Worm (Caenorhabditis elegans) whole organism, mixed stage, embryonic: ENCODE measurements around the gene nog-1.

Experiments used
- blmp-1 ChIP-seq: fragments of 150-350 bp; optimal IDR thresholded peaks from 2 replicates; lab custom pipeline; 2014; ENCODE audit warnings: missing biosample characterization, missing genetic modification characterization
- ceh-43 ChIP-seq: fragments of 200-800 bp; sonication (Bioruptor generic); optimal IDR thresholded peaks from 2 replicates; lab custom pipeline; 2018; ENCODE audit warnings: mild to moderate bottlenecking, missing genetic modification characterization, moderate library complexity, missing compliant biosample characterization
- elt-1 ChIP-seq: sonication (generic microtip); optimal IDR thresholded peaks from 2 replicates; lab custom pipeline; 2017; ENCODE audit warnings: missing genetic modification characterization, mild to moderate bottlenecking, missing compliant biosample characterization, antibody characterized with exemption, moderate library complexity, borderline replicate concordance; ENCODE audit not compliant: insufficient read depth
- lin-13 ChIP-seq: fragments of 150-350 bp; optimal IDR thresholded peaks from 2 replicates; lab custom pipeline; 2014; ENCODE audit warnings: missing biosample characterization, missing genetic modification characterization
- lsy-2 ChIP-seq: fragments of 150-350 bp; optimal IDR thresholded peaks from 2 replicates; lab custom pipeline; 2014; ENCODE audit warnings: missing biosample characterization, missing genetic modification characterization
- nhr-12 ChIP-seq: fragments of 150-350 bp; optimal IDR thresholded peaks from 2 replicates; lab custom pipeline; 2014; ENCODE audit warnings: missing biosample characterization, missing genetic modification characterization
- nhr-2 ChIP-seq: fragments of 150-350 bp; optimal IDR thresholded peaks from 2 replicates; lab custom pipeline; 2014; ENCODE audit warnings: missing biosample characterization, missing genetic modification characterization
- nhr-237 ChIP-seq: fragments of 150-350 bp; optimal IDR thresholded peaks from 2 replicates; lab custom pipeline; 2014; ENCODE audit warnings: missing biosample characterization, missing genetic modification characterization
- nhr-28 ChIP-seq: fragments of 150-350 bp; optimal IDR thresholded peaks from 2 replicates; lab custom pipeline; 2014; ENCODE audit warnings: missing biosample characterization, missing genetic modification characterization
- pha-4 ChIP-seq: fragments of 150-350 bp; optimal IDR thresholded peaks from 2 replicates; lab custom pipeline; 2018; ENCODE audit warnings: missing biosample characterization, missing genetic modification reagents, missing genetic modification characterization
- snpc-4 ChIP-seq: fragments of 150-350 bp; optimal IDR thresholded peaks from 2 replicates; lab custom pipeline; 2014; ENCODE audit warnings: missing biosample characterization, missing genetic modification characterization
- tbx-8 ChIP-seq: fragments of 200-800 bp; sonication (Bioruptor generic); optimal IDR thresholded peaks from 2 replicates; lab custom pipeline; 2018; ENCODE audit warnings: mild to moderate bottlenecking, missing genetic modification characterization, moderate library complexity, missing compliant biosample characterization
- unc-62 ChIP-seq: fragments of 150-350 bp; optimal IDR thresholded peaks from 2 replicates; lab custom pipeline; 2014; ENCODE audit warnings: missing biosample characterization, missing genetic modification reagents, missing genetic modification characterization
- ztf-11 ChIP-seq: fragments of 150-350 bp; optimal IDR thresholded peaks from 2 replicates; lab custom pipeline; 2014; ENCODE audit warnings: missing biosample characterization, missing genetic modification characterization

ce11 chrIV:425995-426394, 32.3 kb downstream of the nog-1 start, which contains the start of gene garr-1:
- TF ChIP-seq blmp-1 (tag; lab: Kevin White, UChicago) (no peak), lsy-2 (no peak), tbx-8 (GFP tag; lab: Kevin White, UChicago) (no peak), nhr-28 (tag; lab: Kevin White, UChicago) (no peak), pha-4 (no peak), unc-62 (no peak), lin-13 (tag; lab: Kevin White, UChicago) (no peak), elt-1 (tag; lab: Kevin White, UChicago) (no peak), ztf-11 (no peak), snpc-4 (tag; lab: Kevin White, UChicago) (no peak), ceh-43 (GFP tag; lab: Kevin White, UChicago) (no peak), nhr-237 (tag; lab: Kevin White, UChicago) (no peak), nhr-2 (tag; lab: Kevin White, UChicago) (no peak), nhr-12 (tag; lab: Kevin White, UChicago) (no peak)
